Worm (Caenorhabditis elegans): ENCODE measurements around the gene znf-593.

The znf-593 gene

ce11 chrIII:11921658-11922098 lies 3.2 kb upstream of the znf-593 start, which contains the start of gene Y56A3A.22 (continued):
- TF ChIP-seq T20F7.1 (GFP tag; optimal IDR thresholded peaks at IDR 0.05) (no peak), ctbp-1 (GFP tag; IDR thresholded peaks at IDR 0.05) (0 out of 2 replicates have a peak, but pooled peaks have one; percentile 37), madf-9 (GFP tag; conservative IDR thresholded peaks at IDR 0.05) (peak; percentile 17; the same call in 1 of the 2 replicates), ceh-28 (tag; optimal IDR thresholded peaks at IDR 0.05) (no peak), fkh-10 (GFP tag; optimal IDR thresholded peaks at IDR 0.05) (no peak), ztf-7 (tag; optimal IDR thresholded peaks at IDR 0.05) (no peak), ceh-32 (tag; optimal IDR thresholded peaks at IDR 0.05; ENCODE audit: poor library complexity) (no peak), F49E8.2 (tag; optimal IDR thresholded peaks at IDR 0.05; ENCODE audit: borderline replicate concordance) (no peak), madf-5 (GFP tag; IDR thresholded peaks at IDR 0.05) (no peak), ZK546.5 (tag; optimal IDR thresholded peaks at IDR 0.05) (no peak), arid-1 (GFP tag; conservative IDR thresholded peaks at IDR 0.05) (peak; percentile 83), nhr-25 (tag; optimal IDR thresholded peaks at IDR 0.05; ENCODE audit: borderline replicate concordance, insufficient read depth) (no peak), R02D3.7 (tag; optimal IDR thresholded peaks at IDR 0.05) (no peak), aha-1 (tag) (peak; percentile 96), lin-39 (tag; optimal IDR thresholded peaks at IDR 0.05) (no peak), gei-8 (GFP tag; optimal IDR thresholded peaks at IDR 0.05) (peak; percentile 78), zip-2 (tag; optimal IDR thresholded peaks at IDR 0.05) (no peak), pqm-1 (tag; optimal IDR thresholded peaks at IDR 0.05) (no peak), daf-16 (GFP tag; optimal IDR thresholded peaks at IDR 0.05) (peak in 1 of 2 experiments; percentile 69), daf-16 (tag; optimal IDR thresholded peaks at IDR 0.05) (peak; percentile 27), php-3 (GFP tag; IDR thresholded peaks at IDR 0.05) (no peak), T26A8.4 (GFP tag; IDR thresholded peaks at IDR 0.05) (peak; percentile 85), hif-1 (tag; optimal IDR thresholded peaks at IDR 0.05) (no peak), tag-97 (GFP tag; IDR thresholded peaks at IDR 0.05) (no peak), ceh-82 (tag; optimal IDR thresholded peaks at IDR 0.05) (no peak), nhr-102 (tag; optimal IDR thresholded peaks at IDR 0.05) (peak; percentile 74), skn-1 (tag; optimal IDR thresholded peaks at IDR 0.05) (no peak), vab-7 (GFP tag; IDR thresholded peaks at IDR 0.05) (peak; percentile 39; the same call in 1 of the 2 replicates), hlh-30 (tag; optimal IDR thresholded peaks at IDR 0.05; ENCODE audit: insufficient read depth) (no peak), F44E2.7 (GFP tag; IDR thresholded peaks at IDR 0.05) (no peak), nhr-42 (GFP tag; IDR thresholded peaks at IDR 0.05) (peak; percentile 59), zfp-3 (GFP tag; conservative IDR thresholded peaks at IDR 0.05) (no peak; the same call in 1 of the 2 replicates), egl-43 (GFP tag; IDR thresholded peaks at IDR 0.05) (peak; percentile 55; the same call in 1 of the 2 replicates), saeg-2 (GFP tag; IDR thresholded peaks at IDR 0.05) (no peak), attf-4 (tag; optimal IDR thresholded peaks at IDR 0.05) (no peak), nhr-77 (tag; optimal IDR thresholded peaks at IDR 0.05) (no peak), duxl-1 (tag; optimal IDR thresholded peaks at IDR 0.05; ENCODE audit: poor library complexity) (peak; percentile 23), fos-1 (tag; optimal IDR thresholded peaks at IDR 0.05) (no peak), D1046.2 (GFP tag; IDR thresholded peaks at IDR 0.05) (no peak; the same call in 1 of the 2 replicates), zfp-2 (tag; optimal IDR thresholded peaks at IDR 0.05) (no peak)

DNA sequence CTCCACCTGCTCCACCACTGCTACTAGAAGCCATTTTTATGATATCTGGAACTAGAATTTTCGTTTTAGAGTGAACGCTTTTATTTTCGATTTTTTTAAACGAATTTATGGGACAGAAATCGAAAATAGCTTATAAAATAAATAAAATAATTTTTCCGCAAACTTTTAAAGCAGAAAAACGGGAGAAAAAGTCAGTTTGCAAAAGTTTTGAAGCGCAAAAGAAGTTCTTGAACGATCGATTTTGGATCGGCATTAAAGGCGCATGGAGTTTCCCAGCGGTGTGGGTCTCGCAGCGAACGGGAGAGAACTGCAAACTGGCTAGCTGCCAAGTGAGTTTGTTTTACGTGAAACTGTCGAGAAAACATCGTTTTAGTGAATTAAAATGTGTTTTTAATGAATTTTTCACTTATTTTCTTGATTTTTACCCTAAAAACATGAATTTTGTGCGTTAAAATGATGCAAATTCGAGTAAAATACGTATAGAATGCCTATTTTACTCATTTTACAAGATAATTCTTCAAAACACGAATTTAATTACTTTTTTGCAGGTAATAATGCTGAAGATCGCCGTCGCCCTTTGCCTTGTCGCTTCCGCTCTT lies 1.8 kb upstream of the znf-593 start, which contains the start of the genes ccf-1 and trap-4:
TSS of gene ccf-1 (minus strand) at position 51 of the 599 bp plus-strand sequence.
TSS of gene trap-4 (plus strand) at position 549 of the 599 bp plus-strand sequence.
- TF ChIP-seq vab-7 (GFP tag; IDR thresholded peaks at IDR 0.05), result no peak
- TF ChIP-seq mes-2 (tag; optimal IDR thresholded peaks at IDR 0.05; ENCODE audit: poor library complexity, severe bottlenecking), result peak; percentile 83
- no peak for TF ChIP-seq daf-16 (GFP tag; optimal IDR thresholded peaks at IDR 0.05)
- TF ChIP-seq daf-16 (tag; optimal IDR thresholded peaks at IDR 0.05), result peak; percentile 21
- TF ChIP-seq lin-13 (GFP tag; optimal IDR thresholded peaks at IDR 0.05), result peak; percentile 3
- no peak for TF ChIP-seq snpc-4 (tag; optimal IDR thresholded peaks at IDR 0.05)
- no peak for TF ChIP-seq dmd-9 (GFP tag; IDR thresholded peaks at IDR 0.05)
- TF ChIP-seq lin-29 (GFP tag; IDR thresholded peaks at IDR 0.05), result no peak
- no peak for TF ChIP-seq T26A8.4 (GFP tag; IDR thresholded peaks at IDR 0.05)
- TF ChIP-seq daf-8 (GFP tag; IDR thresholded peaks at IDR 0.05), result no peak
- peak in 1 of 2 experiments; percentile 80 for TF ChIP-seq lsy-2 (tag; optimal IDR thresholded peaks at IDR 0.05)
- TF ChIP-seq snpc-1.2 (GFP tag; IDR thresholded peaks at IDR 0.05), result no peak
- peak; percentile 40 for TF ChIP-seq nhr-25 (tag; optimal IDR thresholded peaks at IDR 0.05; ENCODE audit: borderline replicate concordance, insufficient read depth)
- TF ChIP-seq ces-1 (GFP tag; optimal IDR thresholded peaks at IDR 0.05), result no peak
- peak; percentile 58 for TF ChIP-seq mep-1 (tag; optimal IDR thresholded peaks at IDR 0.05)
- TF ChIP-seq F37D6.2 (tag; optimal IDR thresholded peaks at IDR 0.05), result no peak
